Worm (Caenorhabditis elegans): ENCODE measurements around the gene smi-1.

- no peak for TF ChIP-seq unc-39 (tag; optimal IDR thresholded peaks at IDR 0.05)
- no peak for TF ChIP-seq lin-13 (tag; optimal IDR thresholded peaks at IDR 0.05)
- TF ChIP-seq unc-62 (GFP tag; optimal IDR thresholded peaks at IDR 0.05) = no peak
- no peak for TF ChIP-seq nhr-12 (tag; optimal IDR thresholded peaks at IDR 0.05)
- no peak for TF ChIP-seq zip-8 (tag; optimal IDR thresholded peaks at IDR 0.05)
- no peak for TF ChIP-seq nhr-2 (tag; optimal IDR thresholded peaks at IDR 0.05)
- TF ChIP-seq lsy-2 (tag; optimal IDR thresholded peaks at IDR 0.05) = no peak
- TF ChIP-seq mab-5 (tag; optimal IDR thresholded peaks at IDR 0.05) = no peak
- TF ChIP-seq sem-2 (GFP tag; optimal IDR thresholded peaks at IDR 0.05) = no peak
- no peak for TF ChIP-seq nhr-28 (tag; optimal IDR thresholded peaks at IDR 0.05)
- no peak for TF ChIP-seq nhr-76 (tag; optimal IDR thresholded peaks at IDR 0.05)
- no peak for TF ChIP-seq ham-2 (GFP tag; optimal IDR thresholded peaks at IDR 0.05)
Observed at ce11 chrIII:1922081-1922480, 43.9 kb downstream of the smi-1 start.
